Fruit fly (Drosophila melanogaster): ENCODE results near the gene TTLL1B.

TTLL1B gene

DNA sequence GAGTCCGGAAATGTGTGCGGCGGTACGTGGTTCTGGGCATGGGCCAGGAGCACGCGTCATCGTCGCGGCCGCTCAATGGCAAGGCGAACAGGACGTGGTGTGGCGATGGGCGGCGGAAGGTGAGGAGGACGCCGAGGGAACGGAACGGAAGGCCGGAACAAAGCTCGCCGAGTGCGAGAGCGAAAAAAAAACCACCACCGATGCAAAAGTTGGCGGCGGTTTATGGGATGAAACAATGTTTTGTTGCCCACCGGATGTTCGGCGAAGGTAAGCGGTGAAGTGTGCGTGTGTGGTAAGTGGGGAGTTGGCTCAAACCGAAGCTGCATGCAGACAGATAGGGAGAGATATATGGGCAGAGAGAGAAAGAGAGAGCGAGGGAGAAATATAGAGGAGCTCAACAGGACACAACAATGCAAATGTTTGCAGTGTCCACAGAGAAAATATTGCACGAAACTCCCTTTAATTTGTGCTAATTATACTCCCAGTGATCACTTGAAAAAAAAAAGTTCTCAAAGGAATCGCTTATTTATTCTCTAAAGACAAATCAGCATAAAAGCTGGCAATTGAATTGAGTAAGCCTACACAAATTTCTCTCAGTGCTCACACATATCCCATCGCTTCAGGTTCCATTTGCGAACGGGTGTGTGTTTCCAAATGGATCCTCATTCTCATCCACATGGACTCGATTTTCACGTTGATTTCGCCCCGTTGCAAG is 28.4 kb upstream of the TTLL1B start (continued):
- TF ChIP-seq cyc (GFP tag; optimal IDR thresholded peaks at IDR 0.05) (peak; percentile 61), Sox14 (GFP tag; optimal IDR thresholded peaks at IDR 0.05) (peak; percentile 43), Met (GFP tag; optimal IDR thresholded peaks at IDR 0.05) (peak; percentile 49), pdm3 (GFP tag; optimal IDR thresholded peaks at IDR 0.05) (peak; percentile 64), CG6808 (GFP tag; optimal IDR thresholded peaks at IDR 0.05) (peak; percentile 47), CG11762 (GFP tag; optimal IDR thresholded peaks at IDR 0.05; ENCODE audit: insufficient read depth) (peak; percentile 15), Smox (GFP tag; optimal IDR thresholded peaks at IDR 0.05) (peak; percentile 41), achi (GFP tag; optimal IDR thresholded peaks at IDR 0.05) (peak; percentile 44), CG11902 (GFP tag; optimal IDR thresholded peaks at IDR 0.05) (no peak), CG15336 (GFP tag; IDR thresholded peaks at IDR 0.05) (peak; percentile 52), CG32006 (GFP tag; optimal IDR thresholded peaks at IDR 0.05) (peak; percentile 48), Eip78C (GFP tag) (peak; percentile 91), net (GFP tag; optimal IDR thresholded peaks at IDR 0.05) (no peak), CG4318 (GFP tag; optimal IDR thresholded peaks at IDR 0.05) (no peak), Ets21C (GFP tag; optimal IDR thresholded peaks at IDR 0.05) (peak; percentile 37), CG34406 (GFP tag; optimal IDR thresholded peaks at IDR 0.05) (peak; percentile 18), vri (GFP tag; optimal IDR thresholded peaks at IDR 0.05) (peak; percentile 25), fkh (GFP tag; optimal IDR thresholded peaks at IDR 0.05) (no peak), fd59A (GFP tag; optimal IDR thresholded peaks at IDR 0.05) (peak; percentile 41), Hr39 (GFP tag; optimal IDR thresholded peaks at IDR 0.05) (peak; percentile 61), Lpt (GFP tag; optimal IDR thresholded peaks at IDR 0.05) (no peak), svp (GFP tag) (peak; percentile 87), Ets96B (tag; optimal IDR thresholded peaks at IDR 0.05) (peak; percentile 59), Blimp-1 (GFP tag; optimal IDR thresholded peaks at IDR 0.05) (no peak), CG6276 (GFP tag; optimal IDR thresholded peaks at IDR 0.05) (no peak), CG6163 (GFP tag; IDR thresholded peaks at IDR 0.05) (peak; percentile 83), eg (GFP tag; IDR thresholded peaks at IDR 0.05) (0 out of 3 replicates have a peak, but pooled peaks have one; percentile 37), acj6 (GFP tag; optimal IDR thresholded peaks at IDR 0.05) (peak; percentile 62), CG8319 (GFP tag; optimal IDR thresholded peaks at IDR 0.05) (peak; percentile 37), Gug (GFP tag; IDR thresholded peaks at IDR 0.05) (no peak)

DNA sequence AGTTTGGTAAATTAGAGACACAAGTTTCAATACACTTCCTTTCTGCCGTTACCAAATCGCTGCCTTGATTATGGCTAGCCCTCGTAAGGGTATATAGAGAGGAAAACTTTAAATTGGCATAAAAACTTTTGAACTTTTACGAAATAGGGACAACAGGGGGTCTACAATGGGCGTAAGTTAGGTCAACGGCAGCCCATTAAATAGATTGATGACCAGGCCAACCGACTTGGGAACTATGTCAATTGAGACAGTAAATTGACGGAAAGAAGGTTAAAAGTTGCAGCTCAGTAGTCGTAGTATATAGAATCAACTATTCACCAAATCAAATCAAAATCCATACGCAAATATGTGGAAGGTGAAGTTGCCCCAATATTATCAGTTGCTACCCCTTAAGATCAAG is 27.2 kb upstream of the TTLL1B start, which contains the start of gene CG32246:
CG32246 (plus strand) TSS at position 301 of the 400 bp plus-strand sequence.
- no peak for TF ChIP-seq CG6276 (GFP tag; optimal IDR thresholded peaks at IDR 0.05)
- TF ChIP-seq ss (GFP tag; optimal IDR thresholded peaks at IDR 0.05) = no peak
- TF ChIP-seq CG6163 (GFP tag; IDR thresholded peaks at IDR 0.05) = no peak
- TF ChIP-seq CG11762 (GFP tag; optimal IDR thresholded peaks at IDR 0.05; ENCODE audit: insufficient read depth) = no peak
- no peak for TF ChIP-seq Eip78C (GFP tag)
- no peak for TF ChIP-seq CG8119 (GFP tag; IDR thresholded peaks at IDR 0.05)

DNA sequence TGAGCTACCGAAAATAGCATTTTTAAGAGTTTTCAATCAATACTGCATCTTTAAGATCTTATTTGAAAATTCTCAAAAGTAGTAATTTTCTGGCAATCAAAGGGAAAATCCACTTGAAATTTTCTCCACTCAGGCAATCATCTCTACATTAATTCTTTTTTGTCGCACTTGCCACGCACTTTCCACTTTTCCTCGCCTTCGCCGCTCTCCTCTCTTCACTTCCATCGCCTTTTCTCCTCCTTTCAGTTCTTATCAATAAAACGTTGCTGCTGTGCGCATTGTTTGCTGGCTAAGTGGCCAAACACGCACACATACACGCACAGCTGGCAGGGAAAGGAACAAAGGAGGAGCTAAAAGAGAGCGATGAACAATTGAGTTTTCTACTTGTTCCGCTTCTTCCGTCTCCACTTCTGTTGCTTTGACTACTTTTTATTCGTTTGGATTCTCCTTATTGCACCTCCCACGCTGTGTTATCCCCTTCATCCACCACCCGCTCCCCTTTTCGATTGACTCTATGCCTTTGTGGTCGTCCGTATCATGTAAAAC is 25.0 kb upstream of the TTLL1B start:
- TF ChIP-seq ss (GFP tag; optimal IDR thresholded peaks at IDR 0.05) (peak in 1 of 2 experiments; percentile 18), dsx (GFP tag; optimal IDR thresholded peaks at IDR 0.05; ENCODE audit: poor library complexity, severe bottlenecking) (peak; percentile 29), Hr39 (GFP tag; optimal IDR thresholded peaks at IDR 0.05) (no peak), Lpt (GFP tag; optimal IDR thresholded peaks at IDR 0.05) (peak; percentile 7), fd59A (GFP tag; optimal IDR thresholded peaks at IDR 0.05) (no peak), acj6 (GFP tag; optimal IDR thresholded peaks at IDR 0.05) (no peak), Sox14 (GFP tag; optimal IDR thresholded peaks at IDR 0.05) (peak; percentile 63), CG6163 (GFP tag; IDR thresholded peaks at IDR 0.05) (peak; percentile 67; the same call in 2 of the 3 replicates)

DNA sequence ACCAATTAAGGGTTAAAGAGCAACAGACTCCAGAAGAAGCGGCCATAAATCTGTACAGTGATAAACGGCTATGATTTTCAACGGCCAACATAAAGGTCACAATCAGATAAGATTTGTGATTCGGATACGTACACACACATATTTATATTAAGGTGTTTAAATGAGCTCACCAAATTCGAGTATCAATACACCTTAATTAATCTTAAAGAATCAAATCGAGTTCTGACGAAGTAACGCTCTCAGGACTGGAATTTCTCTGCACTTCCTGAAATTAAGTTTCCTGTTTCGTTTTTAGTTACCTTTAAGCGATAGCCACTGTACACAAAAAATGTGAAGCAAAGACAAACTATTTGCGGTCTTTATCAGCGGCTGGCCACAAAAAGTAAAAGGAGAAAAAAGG is 24.2 kb upstream of the TTLL1B start:
- TF ChIP-seq achi (GFP tag; optimal IDR thresholded peaks at IDR 0.05) (peak; percentile 39), CG7368 (GFP tag; optimal IDR thresholded peaks at IDR 0.05) (peak; percentile 55), ss (GFP tag; optimal IDR thresholded peaks at IDR 0.05) (no peak), fkh (GFP tag; optimal IDR thresholded peaks at IDR 0.05) (no peak), spab (GFP tag; optimal IDR thresholded peaks at IDR 0.05) (peak; percentile 57), Ets21C (GFP tag; optimal IDR thresholded peaks at IDR 0.05) (no peak), Blimp-1 (GFP tag; optimal IDR thresholded peaks at IDR 0.05) (no peak), fd59A (GFP tag; optimal IDR thresholded peaks at IDR 0.05) (peak; percentile 42), CG11902 (GFP tag; optimal IDR thresholded peaks at IDR 0.05) (peak; percentile 12), Met (GFP tag; optimal IDR thresholded peaks at IDR 0.05) (peak; percentile 10), cyc (GFP tag; optimal IDR thresholded peaks at IDR 0.05) (peak; percentile 32), acj6 (GFP tag; optimal IDR thresholded peaks at IDR 0.05) (peak; percentile 69), eg (GFP tag; IDR thresholded peaks at IDR 0.05) (peak; percentile 63), Lpt (GFP tag; optimal IDR thresholded peaks at IDR 0.05) (peak; percentile 41), Smox (GFP tag; optimal IDR thresholded peaks at IDR 0.05) (peak; percentile 48), vri (GFP tag; optimal IDR thresholded peaks at IDR 0.05) (no peak), Sox15 (GFP tag; optimal IDR thresholded peaks at IDR 0.05) (peak; percentile 32), CG15336 (GFP tag; IDR thresholded peaks at IDR 0.05) (peak; percentile 79), CG6163 (GFP tag; IDR thresholded peaks at IDR 0.05) (peak; percentile 54; the same call in 2 of the 3 replicates), Ets96B (tag; optimal IDR thresholded peaks at IDR 0.05) (peak; percentile 64), CG6808 (GFP tag; optimal IDR thresholded peaks at IDR 0.05) (peak; percentile 53), Sox14 (GFP tag; optimal IDR thresholded peaks at IDR 0.05) (peak; percentile 32), topi (GFP tag; optimal IDR thresholded peaks at IDR 0.05) (peak; percentile 33), CG6854 (GFP tag; optimal IDR thresholded peaks at IDR 0.05) (no peak), lz (GFP tag; optimal IDR thresholded peaks at IDR 0.05) (peak; percentile 22)

Measured in whole organism, prepupa.